1 fruit fly cellular context compared by ENCODE assay signal in the genomic region with DNA sequence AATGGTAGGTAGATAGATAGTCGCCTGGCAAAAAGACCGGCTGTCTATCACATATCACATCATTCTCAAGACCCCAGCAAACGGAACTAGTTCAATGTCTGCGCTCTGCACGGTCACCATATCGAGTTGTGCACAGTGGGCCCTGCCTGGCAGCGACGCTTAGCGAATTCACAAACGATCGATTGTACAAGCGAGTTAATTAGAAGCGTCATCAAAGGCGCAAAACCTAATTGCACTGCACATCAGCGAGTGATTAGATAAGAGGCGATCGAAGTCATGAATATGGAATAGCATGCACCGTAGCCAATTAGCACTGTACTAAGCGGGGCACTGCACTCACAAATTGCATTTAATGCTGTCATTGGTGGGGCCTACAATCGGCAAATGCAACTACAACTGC.
TF ChIP-seq lines count a peak whose summit lies in the region.

No protein-coding gene starts in this region.

TF ChIP-seq in whole organism, embryonic, 481 proteins besides CTCF, POLR2A, EP300 and RAD21 (continued from another document and continues in another):
- TF ChIP-seq CG10209 (GFP tag; optimal IDR thresholded peaks at IDR 0.05; lab: Kevin White, UChicago) (no peak), corto (GFP tag; optimal IDR thresholded peaks at IDR 0.05; lab: Kevin White, UChicago) (no peak), ab (GFP tag; optimal IDR thresholded peaks at IDR 0.05; lab: Kevin White, UChicago) (no peak), onecut (GFP tag; IDR thresholded peaks at IDR 0.05; lab: Robert Waterston, UW) (no peak), sd (tag; optimal IDR thresholded peaks at IDR 0.05; lab: Kevin White, UChicago) (no peak), ken (GFP tag; IDR thresholded peaks at IDR 0.05; lab: Robert Waterston, UW) (0 out of 3 replicates have a peak, but pooled peaks have one; percentile 16), slou (GFP tag; optimal IDR thresholded peaks at IDR 0.05; lab: Kevin White, UChicago) (no peak), H15 (GFP tag; IDR thresholded peaks at IDR 0.05; lab: Robert Waterston, UW) (no peak), caup (GFP tag; optimal IDR thresholded peaks at IDR 0.05; lab: Kevin White, UChicago; ENCODE audit: severe bottlenecking) (no peak), HLH3B (GFP tag; IDR thresholded peaks at IDR 0.05; lab: Robert Waterston, UW) (no peak), Ets65A (GFP tag; lab: Kevin White, UChicago) (peak; percentile 85), CG10979 (tag; optimal IDR thresholded peaks at IDR 0.05; lab: Kevin White, UChicago) (peak; percentile 36), toy (GFP tag; IDR thresholded peaks at IDR 0.05; lab: Robert Waterston, UW) (no peak), Opbp (GFP tag; IDR thresholded peaks at IDR 0.05; lab: Robert Waterston, UW; ENCODE audit: partially characterized antibody) (no peak), CG10274 (GFP tag; optimal IDR thresholded peaks at IDR 0.05; lab: Kevin White, UChicago) (no peak), CG6272 (GFP tag; IDR thresholded peaks at IDR 0.05; lab: Robert Waterston, UW) (0 out of 2 replicates have a peak, but pooled peaks have one; percentile 27), CG2889 (GFP tag; IDR thresholded peaks at IDR 0.05; lab: Robert Waterston, UW) (no peak), D19B (GFP tag; optimal IDR thresholded peaks at IDR 0.05; lab: Kevin White, UChicago) (no peak), luna (GFP tag; optimal IDR thresholded peaks at IDR 0.05; lab: Kevin White, UChicago) (no peak), fd3F (GFP tag; optimal IDR thresholded peaks at IDR 0.05; lab: Kevin White, UChicago) (no peak), Ets97D (GFP tag; optimal IDR thresholded peaks at IDR 0.05; lab: Kevin White, UChicago) (no peak), shn (GFP tag; optimal IDR thresholded peaks at IDR 0.05; lab: Kevin White, UChicago) (no peak), cg (GFP tag; optimal IDR thresholded peaks at IDR 0.05; lab: Kevin White, UChicago) (no peak), CG3995 (GFP tag; optimal IDR thresholded peaks at IDR 0.05; lab: Kevin White, UChicago) (no peak), jing (GFP tag; optimal IDR thresholded peaks at IDR 0.05; lab: Kevin White, UChicago) (no peak), kah (GFP tag; optimal IDR thresholded peaks at IDR 0.05; lab: Kevin White, UChicago) (no peak), Sry-δ (GFP tag; optimal IDR thresholded peaks at IDR 0.05; lab: Kevin White, UChicago) (no peak), CG1792 (GFP tag; optimal IDR thresholded peaks at IDR 0.05; lab: Kevin White, UChicago) (no peak), CG11723 (GFP tag; optimal IDR thresholded peaks at IDR 0.05; lab: Kevin White, UChicago) (no peak), tap (tag; optimal IDR thresholded peaks at IDR 0.05; lab: Kevin White, UChicago) (no peak), z (GFP tag; IDR thresholded peaks at IDR 0.05; lab: Robert Waterston, UW) (no peak), Taf1 (GFP tag; IDR thresholded peaks at IDR 0.05; lab: Robert Waterston, UW) (no peak), abd-A (tag; optimal IDR thresholded peaks at IDR 0.05; lab: Kevin White, UChicago) (no peak), trem (tag; optimal IDR thresholded peaks at IDR 0.05; lab: Kevin White, UChicago) (no peak), MTF-1 (GFP tag; optimal IDR thresholded peaks at IDR 0.05; lab: Kevin White, UChicago; ENCODE audit: borderline replicate concordance) (no peak), gsb (GFP tag; IDR thresholded peaks at IDR 0.05; lab: Robert Waterston, UW) (no peak), pita (GFP tag; optimal IDR thresholded peaks at IDR 0.05; lab: Kevin White, UChicago) (no peak), CG6765 (GFP tag; optimal IDR thresholded peaks at IDR 0.05; lab: Kevin White, UChicago) (no peak), B-H2 (GFP tag; optimal IDR thresholded peaks at IDR 0.05; lab: Kevin White, UChicago) (no peak), unpg (GFP tag; optimal IDR thresholded peaks at IDR 0.05; lab: Kevin White, UChicago) (peak; percentile 6), Mes4 (GFP tag; optimal IDR thresholded peaks at IDR 0.05; lab: Kevin White, UChicago) (no peak), bsh (GFP tag; optimal IDR thresholded peaks at IDR 0.05; lab: Kevin White, UChicago) (peak in 1 of 2 experiments; percentile 52), CG1529 (GFP tag; optimal IDR thresholded peaks at IDR 0.05; lab: Kevin White, UChicago) (no peak), bab2 (GFP tag; optimal IDR thresholded peaks at IDR 0.05; lab: Kevin White, UChicago) (peak; percentile 13), NK7.1 (GFP tag; optimal IDR thresholded peaks at IDR 0.05; lab: Kevin White, UChicago) (no peak), slbo (GFP tag; IDR thresholded peaks at IDR 0.05; lab: Robert Waterston, UW) (no peak), emc (GFP tag; optimal IDR thresholded peaks at IDR 0.05; lab: Kevin White, UChicago) (no peak), hbn (GFP tag; IDR thresholded peaks at IDR 0.05; lab: Robert Waterston, UW; ENCODE audit: partially characterized antibody) (no peak), bowl (GFP tag; IDR thresholded peaks at IDR 0.05; lab: Robert Waterston, UW) (no peak), CG8478 (optimal IDR thresholded peaks at IDR 0.05; lab: Kevin White, UChicago) (no peak), CG42726 (GFP tag; IDR thresholded peaks at IDR 0.05; lab: Robert Waterston, UW; ENCODE audit: partially characterized antibody) (no peak), Xrp1 (GFP tag; IDR thresholded peaks at IDR 0.05; lab: Robert Waterston, UW) (peak; percentile 53; the same call in 1 of the 2 replicates), Mrtf (GFP tag; IDR thresholded peaks at IDR 0.05; lab: Robert Waterston, UW) (0 out of 3 replicates have a peak, but pooled peaks have one; percentile 23), sqz (GFP tag; optimal IDR thresholded peaks at IDR 0.05; lab: Kevin White, UChicago) (no peak), Lhr (GFP tag; optimal IDR thresholded peaks at IDR 0.05; lab: Kevin White, UChicago) (no peak), Chrac-16 (GFP tag; optimal IDR thresholded peaks at IDR 0.05; lab: Kevin White, UChicago) (no peak), pfk (GFP tag; optimal IDR thresholded peaks at IDR 0.05; lab: Kevin White, UChicago) (no peak), CG9932 (GFP tag; IDR thresholded peaks at IDR 0.05; lab: Robert Waterston, UW) (no peak), CG13287 (GFP tag; IDR thresholded peaks at IDR 0.05; lab: Robert Waterston, UW; ENCODE audit: partially characterized antibody) (no peak), CG15601 (tag; optimal IDR thresholded peaks at IDR 0.05; lab: Kevin White, UChicago) (no peak), cad (GFP tag; optimal IDR thresholded peaks at IDR 0.05; lab: Kevin White, UChicago) (no peak), PHDP (tag; optimal IDR thresholded peaks at IDR 0.05; lab: Kevin White, UChicago) (no peak), gfzf (GFP tag; optimal IDR thresholded peaks at IDR 0.05; lab: Kevin White, UChicago) (no peak), Stat92E (GFP tag; optimal IDR thresholded peaks at IDR 0.05; lab: Kevin White, UChicago) (no peak), exex (tag; optimal IDR thresholded peaks at IDR 0.05; lab: Kevin White, UChicago) (no peak), dpn (GFP tag; optimal IDR thresholded peaks at IDR 0.05; lab: Kevin White, UChicago) (no peak), dmrt11E (tag; optimal IDR thresholded peaks at IDR 0.05; lab: Kevin White, UChicago) (peak; percentile 33), cwo (GFP tag; optimal IDR thresholded peaks at IDR 0.05; lab: Kevin White, UChicago) (no peak), Pdp1 (GFP tag; optimal IDR thresholded peaks at IDR 0.05; lab: Kevin White, UChicago) (no peak), CG8924 (tag; optimal IDR thresholded peaks at IDR 0.05; lab: Kevin White, UChicago) (no peak), ems (GFP tag; optimal IDR thresholded peaks at IDR 0.05; lab: Kevin White, UChicago) (no peak), CG32772 (GFP tag; IDR thresholded peaks at IDR 0.05; lab: Robert Waterston, UW) (no peak), C15 (GFP tag; IDR thresholded peaks at IDR 0.05; lab: Robert Waterston, UW) (no peak), CG13894 (tag; optimal IDR thresholded peaks at IDR 0.05; lab: Kevin White, UChicago) (no peak), tup (GFP tag; optimal IDR thresholded peaks at IDR 0.05; lab: Kevin White, UChicago) (no peak), zen (tag; optimal IDR thresholded peaks at IDR 0.05; lab: Kevin White, UChicago) (peak; percentile 10), CG11085 (GFP tag; IDR thresholded peaks at IDR 0.05; lab: Robert Waterston, UW) (no peak), CG10654 (GFP tag; optimal IDR thresholded peaks at IDR 0.05; lab: Kevin White, UChicago) (no peak), wor (GFP tag; IDR thresholded peaks at IDR 0.05; lab: Robert Waterston, UW) (0 out of 2 replicates have a peak, but pooled peaks have one; percentile 24), CG12299 (tag; optimal IDR thresholded peaks at IDR 0.05; lab: Kevin White, UChicago) (no peak), chm (GFP tag; IDR thresholded peaks at IDR 0.05; lab: Robert Waterston, UW) (no peak), Xbp1 (GFP tag; optimal IDR thresholded peaks at IDR 0.05; lab: Kevin White, UChicago) (no peak), crp (GFP tag; optimal IDR thresholded peaks at IDR 0.05; lab: Kevin White, UChicago) (no peak), CG17186 (GFP tag; optimal IDR thresholded peaks at IDR 0.05; lab: Kevin White, UChicago) (no peak), gcm2 (GFP tag; optimal IDR thresholded peaks at IDR 0.05; lab: Kevin White, UChicago) (no peak), Hmx (GFP tag; optimal IDR thresholded peaks at IDR 0.05; lab: Kevin White, UChicago) (no peak), Hand (GFP tag; optimal IDR thresholded peaks at IDR 0.05; lab: Kevin White, UChicago) (no peak), Drgx (GFP tag; IDR thresholded peaks at IDR 0.05; lab: Robert Waterston, UW) (peak; percentile 62), ham (GFP tag; IDR thresholded peaks at IDR 0.05; lab: Robert Waterston, UW) (no peak), hkb (optimal IDR thresholded peaks at IDR 0.05; lab: Kevin White, UChicago) (no peak), hkb (GFP tag; IDR thresholded peaks at IDR 0.05; lab: Robert Waterston, UW) (0 out of 2 replicates have a peak, but pooled peaks have one; percentile 19), pros (GFP tag; optimal IDR thresholded peaks at IDR 0.05; lab: Kevin White, UChicago) (no peak), row (GFP tag; IDR thresholded peaks at IDR 0.05; lab: Robert Waterston, UW) (peak; percentile 66), gsb-n (tag; optimal IDR thresholded peaks at IDR 0.05; lab: Kevin White, UChicago) (no peak), Scr (GFP tag; IDR thresholded peaks at IDR 0.05; lab: Robert Waterston, UW; ENCODE audit: partially characterized antibody) (no peak), CG14441 (GFP tag; IDR thresholded peaks at IDR 0.05; lab: Robert Waterston, UW) (no peak), CG12155 (GFP tag; optimal IDR thresholded peaks at IDR 0.05; lab: Kevin White, UChicago) (no peak), usp (GFP tag; optimal IDR thresholded peaks at IDR 0.05; lab: Kevin White, UChicago) (no peak), Camta (GFP tag; optimal IDR thresholded peaks at IDR 0.05; lab: Kevin White, UChicago) (no peak), salm (tag; optimal IDR thresholded peaks at IDR 0.05; lab: Kevin White, UChicago) (no peak), Ptx1 (GFP tag; IDR thresholded peaks at IDR 0.05; lab: Robert Waterston, UW) (peak; percentile 40; the same call in 1 of the 2 replicates), CG2202 (tag; optimal IDR thresholded peaks at IDR 0.05; lab: Kevin White, UChicago) (no peak), CG1832 (GFP tag; optimal IDR thresholded peaks at IDR 0.05; lab: Kevin White, UChicago) (no peak), CG10147 (GFP tag; optimal IDR thresholded peaks at IDR 0.05; lab: Kevin White, UChicago) (no peak), CG6689 (GFP tag; IDR thresholded peaks at IDR 0.05; lab: Robert Waterston, UW) (peak; percentile 24; the same call in 1 of the 2 replicates), CG10959 (GFP tag; IDR thresholded peaks at IDR 0.05; lab: Robert Waterston, UW) (no peak; the same call in 1 of the 2 replicates), CG14667 (GFP tag; IDR thresholded peaks at IDR 0.05; lab: Robert Waterston, UW) (0 out of 2 replicates have a peak, but pooled peaks have one; percentile 20), CG8359 (GFP tag; optimal IDR thresholded peaks at IDR 0.05; lab: Kevin White, UChicago; ENCODE audit: borderline replicate concordance) (no peak), schlank (tag; optimal IDR thresholded peaks at IDR 0.05; lab: Kevin White, UChicago) (no peak), lola (GFP tag; optimal IDR thresholded peaks at IDR 0.05; lab: Kevin White, UChicago) (no peak), stc (GFP tag; IDR thresholded peaks at IDR 0.05; lab: Robert Waterston, UW) (no peak), fd64A (GFP tag; optimal IDR thresholded peaks at IDR 0.05; lab: Kevin White, UChicago) (no peak), CG18476 (GFP tag; optimal IDR thresholded peaks at IDR 0.05; lab: Kevin White, UChicago) (no peak), CG4404 (GFP tag; IDR thresholded peaks at IDR 0.05; lab: Robert Waterston, UW) (peak; percentile 42; the same call in 1 of the 2 replicates), CG9727 (GFP tag; optimal IDR thresholded peaks at IDR 0.05; lab: Kevin White, UChicago) (no peak), CG4707 (GFP tag; optimal IDR thresholded peaks at IDR 0.05; lab: Kevin White, UChicago) (no peak), CG10543 (GFP tag; optimal IDR thresholded peaks at IDR 0.05; lab: Kevin White, UChicago) (no peak), wdn (GFP tag; IDR thresholded peaks at IDR 0.05; lab: Robert Waterston, UW) (no peak), CG17328 (GFP tag; IDR thresholded peaks at IDR 0.05; lab: Robert Waterston, UW) (no peak), tll (GFP tag; optimal IDR thresholded peaks at IDR 0.05; lab: Kevin White, UChicago) (no peak), CG31441 (GFP tag; IDR thresholded peaks at IDR 0.05; lab: Robert Waterston, UW) (peak; percentile 16; the same call in 1 of the 2 replicates), run (tag; optimal IDR thresholded peaks at IDR 0.05; lab: Kevin White, UChicago) (no peak), Dip2 (GFP tag; IDR thresholded peaks at IDR 0.05; lab: Robert Waterston, UW) (no peak), Meics (GFP tag; optimal IDR thresholded peaks at IDR 0.05; lab: Kevin White, UChicago) (no peak), h (optimal IDR thresholded peaks at IDR 0.05; lab: Kevin White, UChicago) (no peak), CG1233 (GFP tag; optimal IDR thresholded peaks at IDR 0.05; lab: Kevin White, UChicago) (no peak), CG7987 (GFP tag; optimal IDR thresholded peaks at IDR 0.05; lab: Kevin White, UChicago) (no peak), Dek (tag; optimal IDR thresholded peaks at IDR 0.05; lab: Kevin White, UChicago) (no peak), dysf (GFP tag; IDR thresholded peaks at IDR 0.05; lab: Robert Waterston, UW) (peak; percentile 45; the same call in 1 of the 3 replicates), bigmax (GFP tag; optimal IDR thresholded peaks at IDR 0.05; lab: Kevin White, UChicago) (no peak), Elba2 (GFP tag; optimal IDR thresholded peaks at IDR 0.05; lab: Kevin White, UChicago) (no peak), Lim3 (GFP tag; IDR thresholded peaks at IDR 0.05; lab: Robert Waterston, UW) (no peak)
